Fruit fly (Drosophila melanogaster) whole organism, embryonic: ENCODE results near the gene Dis3.

ENCODE experiments used
- ATbp ChIP-seq: fragments of 200-800 bp; sonication (Bioruptor generic); optimal IDR thresholded peaks from 2 replicates; lab custom pipeline; 2017; ENCODE audit warnings: missing biosample characterization, mild to moderate bottlenecking, missing genetic modification characterization, missing genetic modification reagents
- Aef1 ChIP-seq: fragments of 200-800 bp; sonication (Bioruptor generic); IDR thresholded peaks from 3 replicates; pipeline ENCODE4 v1.3.6; 2022; ENCODE audit warnings: missing biosample characterization, missing genetic modification characterization
- BtbVII ChIP-seq: fragments of 200-800 bp; sonication (Bioruptor generic); optimal IDR thresholded peaks from 3 replicates; lab custom pipeline; 2017; ENCODE audit warnings: missing biosample characterization, mild to moderate bottlenecking, missing genetic modification characterization
- CG12104 ChIP-seq: fragments of 200-800 bp; sonication (Bioruptor generic); optimal IDR thresholded peaks from 3 replicates; lab custom pipeline; 2016; ENCODE audit warnings: missing biosample characterization, missing genetic modification characterization
- CG12219 ChIP-seq: fragments of 200-800 bp; sonication (Bioruptor generic); optimal IDR thresholded peaks from 3 replicates; lab custom pipeline; 2018; ENCODE audit warnings: missing biosample characterization, mild to moderate bottlenecking, missing genetic modification characterization
- CG15601 ChIP-seq: fragments of 200-800 bp; sonication (Bioruptor generic); optimal IDR thresholded peaks from 3 replicates; lab custom pipeline; 2019; ENCODE audit warnings: missing biosample characterization, mild to moderate bottlenecking, missing genetic modification characterization, moderate library complexity
- CG1603 ChIP-seq: fragments of 200-800 bp; sonication (Bioruptor generic); optimal IDR thresholded peaks from 2 replicates; lab custom pipeline; 2019; ENCODE audit warnings: missing biosample characterization, mild to moderate bottlenecking, missing genetic modification characterization, moderate library complexity
- CG17186 ChIP-seq: fragments of 200-800 bp; sonication (Bioruptor generic); optimal IDR thresholded peaks from 3 replicates; lab custom pipeline; 2017; ENCODE audit warnings: missing biosample characterization, missing genetic modification reagents, missing genetic modification characterization
- CG17361 ChIP-seq: fragments of 200-800 bp; sonication (Bioruptor generic); IDR thresholded peaks from 3 replicates; pipeline ENCODE4 v1.3.6; 2022; ENCODE audit warnings: missing biosample characterization, missing genetic modification characterization
- CG18476 ChIP-seq: fragments of 200-800 bp; sonication (Bioruptor generic); optimal IDR thresholded peaks from 2 replicates; lab custom pipeline; 2016; ENCODE audit warnings: missing biosample characterization, mild to moderate bottlenecking, missing genetic modification characterization
- CG2712 ChIP-seq: fragments of 200-800 bp; optimal IDR thresholded peaks from 3 replicates; lab custom pipeline; 2019; ENCODE audit warnings: missing biosample characterization, mild to moderate bottlenecking, missing genetic modification characterization, moderate library complexity
- CG2875 ChIP-seq: fragments of 200-800 bp; sonication (Bioruptor generic); optimal IDR thresholded peaks from 2 replicates; lab custom pipeline; 2017; ENCODE audit warnings: missing biosample characterization, mild to moderate bottlenecking, missing genetic modification characterization, missing genetic modification reagents
- CG34224 ChIP-seq: fragments of 200-800 bp; sonication (Bioruptor generic); IDR thresholded peaks from 3 replicates; pipeline ENCODE4 v1.3.6; 2022; ENCODE audit warnings: missing biosample characterization, missing genetic modification characterization; ENCODE audit not compliant: partially characterized antibody
- CG34376 ChIP-seq: fragments of 200-800 bp; sonication (Bioruptor generic); optimal IDR thresholded peaks from 2 replicates; lab custom pipeline; 2018; ENCODE audit warnings: missing biosample characterization, mild to moderate bottlenecking, missing genetic modification characterization
- CG4282 ChIP-seq: fragments of 200-800 bp; sonication (Bioruptor generic); optimal IDR thresholded peaks from 2 replicates; lab custom pipeline; 2016; ENCODE audit warnings: missing biosample characterization, missing genetic modification characterization
- CG4360 ChIP-seq: fragments of 200-800 bp; sonication (Bioruptor generic); IDR thresholded peaks from 2 replicates; pipeline ENCODE4 v1.3.6; 2022; ENCODE audit warnings: missing biosample characterization, missing genetic modification characterization
- CG6175 ChIP-seq: fragments of 200-800 bp; sonication (Bioruptor generic); IDR thresholded peaks from 3 replicates; pipeline ENCODE4 v1.3.6; 2022; ENCODE audit warnings: missing biosample characterization, missing genetic modification characterization
- CG6689 ChIP-seq: fragments of 200-800 bp; sonication (Bioruptor generic); IDR thresholded peaks from 2 replicates; pipeline ENCODE4 v1.3.6; 2022; ENCODE audit warnings: missing biosample characterization, missing genetic modification characterization
- CG7928 ChIP-seq: fragments of 200-800 bp; sonication (Bioruptor generic); optimal IDR thresholded peaks from 2 replicates; lab custom pipeline; 2017; ENCODE audit warnings: missing biosample characterization, mild to moderate bottlenecking, missing genetic modification characterization
- CG8089 ChIP-seq: fragments of 200-800 bp; sonication (Bioruptor generic); optimal IDR thresholded peaks from 3 replicates; lab custom pipeline; 2016; ENCODE audit warnings: missing biosample characterization, missing genetic modification characterization
- CG8359 ChIP-seq: fragments of 200-800 bp; sonication (Bioruptor generic); optimal IDR thresholded peaks from 2 replicates; lab custom pipeline; 2017; ENCODE audit warnings: missing biosample characterization, mild to moderate bottlenecking, missing genetic modification characterization, borderline replicate concordance
- CG9437 ChIP-seq: fragments of 200-800 bp; sonication (Bioruptor generic); optimal IDR thresholded peaks from 2 replicates; lab custom pipeline; 2018; ENCODE audit warnings: missing biosample characterization, mild to moderate bottlenecking, missing genetic modification characterization
- CG9932 ChIP-seq: fragments of 200-800 bp; sonication (Bioruptor generic); IDR thresholded peaks from 2 replicates; pipeline ENCODE4 v1.3.6; 2022; ENCODE audit warnings: missing biosample characterization, missing genetic modification characterization
- D19A ChIP-seq: fragments of 200-800 bp; optimal IDR thresholded peaks from 3 replicates; lab custom pipeline; 2019; ENCODE audit warnings: missing biosample characterization, mild to moderate bottlenecking, missing genetic modification characterization, moderate library complexity
- Deaf1 ChIP-seq: fragments of 200-800 bp; optimal IDR thresholded peaks from 3 replicates; lab custom pipeline; 2019; ENCODE audit warnings: missing biosample characterization, mild to moderate bottlenecking, missing genetic modification characterization, moderate library complexity
- Eip74EF ChIP-seq, 2 experiments: fragments of 200-800 bp in 1 of 2; fragments of >200 bp in 1 of 2; sonication (Bioruptor generic) in 1 of 2; optimal IDR thresholded peaks; 2 replicates each; lab custom pipeline; 2017 to 2019; ENCODE audit warnings: missing biosample characterization in 2 of 2, missing genetic modification characterization in 2 of 2, mild to moderate bottlenecking in 1 of 2, moderate library complexity in 1 of 2
- HLH54F ChIP-seq: fragments of 200-800 bp; sonication (Bioruptor generic); optimal IDR thresholded peaks from 3 replicates; lab custom pipeline; 2016; ENCODE audit warnings: missing biosample characterization, missing genetic modification characterization
- Neu2 ChIP-seq: fragments of 200-800 bp; sonication (Bioruptor generic); optimal IDR thresholded peaks from 3 replicates; lab custom pipeline; 2016; ENCODE audit warnings: missing biosample characterization, missing genetic modification characterization, borderline replicate concordance
- Oaz ChIP-seq: fragments of 200-800 bp; sonication (Bioruptor generic); IDR thresholded peaks from 2 replicates; pipeline ENCODE4 v1.3.6; 2022; ENCODE audit warnings: missing biosample characterization, missing genetic modification characterization
- Scr ChIP-seq: fragments of 200-800 bp; sonication (Bioruptor generic); IDR thresholded peaks from 2 replicates; pipeline ENCODE4 v1.3.6; 2022; ENCODE audit warnings: missing biosample characterization, missing genetic modification characterization; ENCODE audit not compliant: partially characterized antibody
- Sox102F ChIP-seq: fragments of 200-800 bp; sonication (Bioruptor generic); optimal IDR thresholded peaks from 2 replicates; lab custom pipeline; 2018; ENCODE audit warnings: missing biosample characterization, mild to moderate bottlenecking, missing genetic modification characterization, moderate library complexity
- Ssrp ChIP-seq: fragments of 200-800 bp; sonication (Bioruptor generic); optimal IDR thresholded peaks from 2 replicates; lab custom pipeline; 2018; ENCODE audit warnings: missing biosample characterization, mild to moderate bottlenecking, missing genetic modification characterization, moderate library complexity
- TFAM ChIP-seq: fragments of 200-800 bp; sonication (Bioruptor generic); optimal IDR thresholded peaks from 2 replicates; lab custom pipeline; 2017; ENCODE audit warnings: missing biosample characterization, missing genetic modification characterization, inconsistent platforms
- Trl ChIP-seq, 3 experiments: fragments of >200 bp in 2 of 3; fragments of 200-800 bp in 1 of 3; sonication (Bioruptor generic) in 1 of 3; optimal IDR thresholded peaks; 2 replicates in 1 of 3; 3 replicates in 2 of 3; lab custom pipeline; 2016 to 2017; ENCODE audit warnings: missing biosample characterization in 1 of 3, missing genetic modification characterization in 1 of 3
- bab2 ChIP-seq: fragments of 200-800 bp; sonication (Bioruptor generic); optimal IDR thresholded peaks from 2 replicates; lab custom pipeline; 2016; ENCODE audit warnings: missing biosample characterization, missing genetic modification characterization
- caup ChIP-seq: fragments of 200-800 bp; sonication (Bioruptor generic); optimal IDR thresholded peaks from 3 replicates; lab custom pipeline; 2017; ENCODE audit warnings: missing biosample characterization, mild to moderate bottlenecking, missing genetic modification characterization, moderate library complexity; ENCODE audit not compliant: severe bottlenecking
- dysf ChIP-seq: fragments of 200-800 bp; sonication (Bioruptor generic); IDR thresholded peaks from 3 replicates; pipeline ENCODE4 v1.3.6; 2022; ENCODE audit warnings: missing biosample characterization, missing genetic modification characterization
- fd102C ChIP-seq: fragments of 200-800 bp; sonication (Bioruptor generic); optimal IDR thresholded peaks from 2 replicates; lab custom pipeline; 2018; ENCODE audit warnings: missing biosample characterization, mild to moderate bottlenecking, missing genetic modification characterization, moderate library complexity
- fd96Cb ChIP-seq: fragments of 200-800 bp; sonication (Bioruptor generic); optimal IDR thresholded peaks from 2 replicates; lab custom pipeline; 2018; ENCODE audit warnings: missing biosample characterization, mild to moderate bottlenecking, missing genetic modification characterization, moderate library complexity
- gsb-n ChIP-seq: fragments of 200-800 bp; sonication (Bioruptor generic); optimal IDR thresholded peaks from 3 replicates; lab custom pipeline; 2018; ENCODE audit warnings: missing biosample characterization, mild to moderate bottlenecking, missing genetic modification characterization
- klu ChIP-seq: fragments of 200-800 bp; sonication (Bioruptor generic); IDR thresholded peaks from 2 replicates; pipeline ENCODE4 v1.3.6; 2022; ENCODE audit warnings: missing biosample characterization, missing genetic modification characterization
- lola ChIP-seq, 3 experiments: fragments of >200 bp in 2 of 3; fragments of 200-800 bp in 1 of 3; sonication (Bioruptor generic) in 1 of 3; optimal IDR thresholded peaks; 2 replicates each; lab custom pipeline; 2017 to 2019; ENCODE audit warnings: missing biosample characterization in 3 of 3, missing genetic modification characterization in 3 of 3, mild to moderate bottlenecking in 1 of 3, moderate library complexity in 1 of 3
- nmo ChIP-seq: fragments of 200-800 bp; sonication (Bioruptor generic); optimal IDR thresholded peaks from 2 replicates; lab custom pipeline; 2018; ENCODE audit warnings: missing biosample characterization, mild to moderate bottlenecking, missing genetic modification characterization, moderate library complexity
- otp ChIP-seq: fragments of 200-800 bp; sonication (Bioruptor generic); IDR thresholded peaks from 3 replicates; pipeline ENCODE4, ENCODE4 v1.3.6; 2022; ENCODE audit warnings: missing biosample characterization, missing genetic modification characterization
- pan ChIP-seq, 4 experiments: fragments of >200 bp in 3 of 4; fragments of 200-800 bp in 1 of 4; sonication (Bioruptor generic) in 1 of 4; optimal IDR thresholded peaks in 3 of 4; IDR thresholded peaks in 1 of 4; 2 replicates each; pipeline versions ENCODE4 v1.3.6 to Lab custom; 2017 to 2022; ENCODE audit warnings: missing biosample characterization in 2 of 4, missing genetic modification characterization in 2 of 4, mixed read lengths in 1 of 4
- pnt ChIP-seq: fragments of 200-800 bp; sonication (Bioruptor generic); optimal IDR thresholded peaks from 3 replicates; lab custom pipeline; 2016; ENCODE audit warnings: missing biosample characterization, missing genetic modification characterization
- so ChIP-seq: fragments of 200-800 bp; sonication (Bioruptor generic); IDR thresholded peaks from 3 replicates; pipeline ENCODE4 v1.3.6; 2022; ENCODE audit warnings: missing biosample characterization, missing genetic modification characterization
- sr ChIP-seq: fragments of 200-800 bp; sonication (Bioruptor generic); IDR thresholded peaks from 3 replicates; pipeline ENCODE4 v1.3.6; 2022; ENCODE audit warnings: missing biosample characterization, missing genetic modification characterization
- wek ChIP-seq: fragments of 200-800 bp; sonication (Bioruptor generic); optimal IDR thresholded peaks from 3 replicates; lab custom pipeline; 2018; ENCODE audit warnings: missing biosample characterization, mild to moderate bottlenecking, missing genetic modification characterization, moderate library complexity

Gene Dis3

dm6 chr3R:24293171-24293570 is 40.1 kb upstream of the Dis3 start:
- no peak for TF ChIP-seq pan (optimal IDR thresholded peaks at IDR 0.05; lab: Kevin White, UChicago)
- no peak for TF ChIP-seq pan (GFP tag; optimal IDR thresholded peaks at IDR 0.05 in 1 of 2, IDR thresholded peaks at IDR 0.05 in 1 of 2)
- TF ChIP-seq CG34224 (GFP tag; lab: Robert Waterston, UW): no peak
- peak; percentile 54 for TF ChIP-seq CG2712 (tag; lab: Kevin White, UChicago)
- no peak for TF ChIP-seq Neu2
- TF ChIP-seq fd102C (GFP tag; lab: Kevin White, UChicago): no peak
- TF ChIP-seq CG9932: no peak
- TF ChIP-seq HLH54F (GFP tag; lab: Kevin White, UChicago): no peak
- no peak for TF ChIP-seq Sox102F (GFP tag; lab: Kevin White, UChicago)
- TF ChIP-seq CG8089 (GFP tag; lab: Kevin White, UChicago): peak; percentile 15
- no peak for TF ChIP-seq CG7928
- TF ChIP-seq CG17186: peak; percentile 23
- no peak for TF ChIP-seq BtbVII (GFP tag; lab: Kevin White, UChicago)
- TF ChIP-seq CG9437 (GFP tag; lab: Kevin White, UChicago): no peak
- no peak for TF ChIP-seq CG4282 (GFP tag; lab: Kevin White, UChicago)
- no peak for TF ChIP-seq caup (GFP tag; lab: Kevin White, UChicago)
- TF ChIP-seq CG6689 (GFP tag; lab: Robert Waterston, UW): no peak
- no peak for TF ChIP-seq Eip74EF (GFP tag; optimal IDR thresholded peaks at IDR 0.05; lab: Kevin White, UChicago)
- no peak for TF ChIP-seq nmo (GFP tag; lab: Kevin White, UChicago)
- no peak for TF ChIP-seq Scr
- no peak for TF ChIP-seq Oaz (GFP tag; lab: Robert Waterston, UW)
- peak; percentile 76 for TF ChIP-seq ATbp (GFP tag; lab: Kevin White, UChicago)
- peak; percentile 60 for TF ChIP-seq CG8359
- no peak for TF ChIP-seq pnt (GFP tag; lab: Kevin White, UChicago)
- peak; percentile 62 for TF ChIP-seq CG2875 (GFP tag; lab: Kevin White, UChicago)
- TF ChIP-seq so (GFP tag; lab: Robert Waterston, UW): no peak
- peak in 1 of 3 experiments; percentile 66 for TF ChIP-seq lola (GFP tag; optimal IDR thresholded peaks at IDR 0.05; lab: Kevin White, UChicago)
- TF ChIP-seq Aef1 (GFP tag; lab: Robert Waterston, UW): no peak
- peak; percentile 25 for TF ChIP-seq fd96Cb (tag; lab: Kevin White, UChicago)
- peak; percentile 8 for TF ChIP-seq D19A (tag; lab: Kevin White, UChicago)
- TF ChIP-seq Ssrp (tag; lab: Kevin White, UChicago): no peak
- no peak for TF ChIP-seq sr (GFP tag; lab: Robert Waterston, UW)
- TF ChIP-seq TFAM (GFP tag; lab: Kevin White, UChicago): no peak
- TF ChIP-seq CG15601 (tag; lab: Kevin White, UChicago): peak; percentile 83
- TF ChIP-seq CG17361 (GFP tag; lab: Robert Waterston, UW): 0 out of 3 replicates have a peak, but pooled peaks have one; percentile 13
- no peak for TF ChIP-seq dysf (GFP tag; lab: Robert Waterston, UW)
- TF ChIP-seq CG18476: no peak
- no peak for TF ChIP-seq klu (GFP tag; lab: Robert Waterston, UW)
- no peak for TF ChIP-seq bab2 (GFP tag; lab: Kevin White, UChicago)
- TF ChIP-seq CG12104 (GFP tag; lab: Kevin White, UChicago): no peak
- peak; percentile 61 for TF ChIP-seq wek (GFP tag; lab: Kevin White, UChicago)
- TF ChIP-seq CG34376 (GFP tag; lab: Kevin White, UChicago): no peak
- TF ChIP-seq CG4360 (GFP tag; lab: Robert Waterston, UW): no peak
- no peak for TF ChIP-seq CG6175 (GFP tag; lab: Robert Waterston, UW)
- peak; percentile 24 for TF ChIP-seq CG12219 (GFP tag; lab: Kevin White, UChicago)
- TF ChIP-seq otp (GFP tag; lab: Robert Waterston, UW): no peak
- peak; percentile 72 for TF ChIP-seq CG1603 (tag; lab: Kevin White, UChicago)
- TF ChIP-seq Deaf1: no peak
- TF ChIP-seq Trl (optimal IDR thresholded peaks at IDR 0.05; lab: Kevin White, UChicago): no peak
- TF ChIP-seq Trl (GFP tag; optimal IDR thresholded peaks at IDR 0.05; lab: Kevin White, UChicago): no peak
- TF ChIP-seq gsb-n (tag; lab: Kevin White, UChicago): peak; percentile 48
